Fruit fly (Drosophila melanogaster) whole organism, embryonic: ENCODE results near the gene dpp.

Source experiments
- CG11093 ChIP-seq: fragments of 200-800 bp; sonication (Bioruptor generic); IDR thresholded peaks from 3 replicates; pipeline ENCODE4 v1.3.6; 2022; ENCODE audit warnings: missing biosample characterization, missing genetic modification characterization
- CG1792 ChIP-seq: fragments of 200-800 bp; sonication (Bioruptor generic); optimal IDR thresholded peaks from 2 replicates; lab custom pipeline; 2016; ENCODE audit warnings: missing biosample characterization, missing genetic modification characterization
- CG6791 ChIP-seq: fragments of 200-800 bp; sonication (Bioruptor generic); IDR thresholded peaks from 3 replicates; pipeline ENCODE4 v1.3.6; 2022; ENCODE audit warnings: missing biosample characterization, missing genetic modification characterization; ENCODE audit not compliant: partially characterized antibody
- CG9437 ChIP-seq: fragments of 200-800 bp; sonication (Bioruptor generic); optimal IDR thresholded peaks from 2 replicates; lab custom pipeline; 2018; ENCODE audit warnings: missing biosample characterization, mild to moderate bottlenecking, missing genetic modification characterization
- Spps ChIP-seq: fragments of 200-800 bp; sonication (Bioruptor generic); optimal IDR thresholded peaks from 2 replicates; lab custom pipeline; 2018; ENCODE audit warnings: missing biosample characterization, mild to moderate bottlenecking, missing genetic modification characterization
- chm ChIP-seq: fragments of 200-800 bp; sonication (Bioruptor generic); IDR thresholded peaks from 2 replicates; pipeline ENCODE4 v1.3.6; 2022; ENCODE audit warnings: missing biosample characterization, missing genetic modification characterization
- fd3F ChIP-seq: fragments of 200-800 bp; sonication (Bioruptor generic); optimal IDR thresholded peaks from 2 replicates; lab custom pipeline; 2018; ENCODE audit warnings: missing biosample characterization, mild to moderate bottlenecking, missing genetic modification characterization, moderate library complexity
- psq ChIP-seq: fragments of 200-800 bp; sonication (Bioruptor generic); optimal IDR thresholded peaks from 2 replicates; lab custom pipeline; 2017; ENCODE audit warnings: missing biosample characterization, missing genetic modification characterization
- ranshi ChIP-seq: fragments of 200-800 bp; sonication (Bioruptor generic); IDR thresholded peaks from 2 replicates; pipeline ENCODE4 v1.3.6; 2022; ENCODE audit warnings: missing biosample characterization, missing genetic modification characterization
- wdn ChIP-seq: fragments of 200-800 bp; sonication (Bioruptor generic); IDR thresholded peaks from 2 replicates; pipeline ENCODE4 v1.3.6; 2022; ENCODE audit warnings: missing biosample characterization, missing genetic modification characterization

- TF ChIP-seq CG11093 (GFP tag; lab: Robert Waterston, UW) = no peak
- TF ChIP-seq Spps (tag; lab: Kevin White, UChicago) = no peak
- no peak for TF ChIP-seq chm (GFP tag; lab: Robert Waterston, UW)
- TF ChIP-seq ranshi = no peak
- no peak for TF ChIP-seq CG9437 (GFP tag; lab: Kevin White, UChicago)
- no peak for TF ChIP-seq wdn (GFP tag; lab: Robert Waterston, UW)
- TF ChIP-seq fd3F (GFP tag; lab: Kevin White, UChicago) = no peak
- no peak for TF ChIP-seq CG6791 (GFP tag; lab: Robert Waterston, UW)
- no peak for TF ChIP-seq CG1792 (GFP tag; lab: Kevin White, UChicago)
- no peak for TF ChIP-seq psq
These were observed 42.4 kb downstream of the dpp start for dm6 chr2L:2470585-2470984.
